Fruit fly (Drosophila melanogaster) whole organism, embryonic: Measurements from ENCODE around the gene feo.

Experiments used
- ATbp ChIP-seq: fragments of 200-800 bp; sonication (Bioruptor generic); optimal IDR thresholded peaks from 2 replicates; lab custom pipeline; 2017; ENCODE audit warnings: missing biosample characterization, mild to moderate bottlenecking, missing genetic modification characterization, missing genetic modification reagents
- Asciz ChIP-seq: fragments of 200-800 bp; sonication (Bioruptor generic); optimal IDR thresholded peaks from 2 replicates; lab custom pipeline; 2017; ENCODE audit warnings: missing biosample characterization, mild to moderate bottlenecking, missing genetic modification characterization, missing genetic modification reagents
- CG10267 ChIP-seq: fragments of 200-800 bp; sonication (Bioruptor generic); optimal IDR thresholded peaks from 2 replicates; lab custom pipeline; 2018; ENCODE audit warnings: missing biosample characterization, mild to moderate bottlenecking, missing genetic modification characterization, moderate library complexity
- CG10366 ChIP-seq: fragments of 200-800 bp; sonication (Bioruptor generic); IDR thresholded peaks from 2 replicates; pipeline ENCODE4 v1.3.6; 2022; ENCODE audit warnings: missing biosample characterization, missing genetic modification characterization
- CG13624 ChIP-seq: fragments of 200-800 bp; sonication (Bioruptor generic); optimal IDR thresholded peaks from 2 replicates; lab custom pipeline; 2016; ENCODE audit warnings: missing biosample characterization, missing genetic modification characterization
- CG14965 ChIP-seq: fragments of 200-800 bp; sonication (Bioruptor generic); optimal IDR thresholded peaks from 2 replicates; lab custom pipeline; 2016; ENCODE audit warnings: missing biosample characterization, missing genetic modification characterization, borderline replicate concordance
- CG17359 ChIP-seq: fragments of 200-800 bp; sonication (Bioruptor generic); optimal IDR thresholded peaks from 3 replicates; lab custom pipeline; 2018; ENCODE audit warnings: missing biosample characterization, mild to moderate bottlenecking, missing genetic modification characterization, moderate library complexity
- CG17802 ChIP-seq: fragments of 200-800 bp; sonication (Bioruptor generic); optimal IDR thresholded peaks from 2 replicates; lab custom pipeline; 2018; ENCODE audit warnings: missing biosample characterization, mild to moderate bottlenecking, missing genetic modification characterization, moderate library complexity
- CG17829 ChIP-seq: fragments of 200-800 bp; optimal IDR thresholded peaks from 2 replicates; lab custom pipeline; 2019; ENCODE audit warnings: missing biosample characterization, mild to moderate bottlenecking, missing genetic modification characterization, moderate library complexity
- CG1792 ChIP-seq: fragments of 200-800 bp; sonication (Bioruptor generic); optimal IDR thresholded peaks from 2 replicates; lab custom pipeline; 2016; ENCODE audit warnings: missing biosample characterization, missing genetic modification characterization
- CG2712 ChIP-seq: fragments of 200-800 bp; optimal IDR thresholded peaks from 3 replicates; lab custom pipeline; 2019; ENCODE audit warnings: missing biosample characterization, mild to moderate bottlenecking, missing genetic modification characterization, moderate library complexity
- CG2875 ChIP-seq: fragments of 200-800 bp; sonication (Bioruptor generic); optimal IDR thresholded peaks from 2 replicates; lab custom pipeline; 2017; ENCODE audit warnings: missing biosample characterization, mild to moderate bottlenecking, missing genetic modification characterization, missing genetic modification reagents
- CG30431 ChIP-seq: fragments of 200-800 bp; sonication (Bioruptor generic); optimal IDR thresholded peaks from 2 replicates; lab custom pipeline; 2017; ENCODE audit warnings: missing biosample characterization, missing genetic modification characterization
- CG3726 ChIP-seq: fragments of 200-800 bp; sonication (Bioruptor generic); IDR thresholded peaks from 3 replicates; pipeline ENCODE4, ENCODE4 v1.3.6; 2022; ENCODE audit warnings: missing biosample characterization, missing genetic modification characterization
- CG3838 ChIP-seq: fragments of 200-800 bp; sonication (Bioruptor generic); optimal IDR thresholded peaks from 3 replicates; lab custom pipeline; 2016; ENCODE audit warnings: missing biosample characterization, missing genetic modification characterization
- CG6254 ChIP-seq: fragments of 200-800 bp; sonication (Bioruptor generic); optimal IDR thresholded peaks from 3 replicates; lab custom pipeline; 2017; ENCODE audit warnings: mild to moderate bottlenecking, missing biosample characterization, missing genetic modification reagents, missing genetic modification characterization
- CG7357 ChIP-seq: fragments of 200-800 bp; sonication (Bioruptor generic); IDR thresholded peaks from 3 replicates; pipeline ENCODE4 v1.3.6; 2022; ENCODE audit warnings: missing biosample characterization, missing genetic modification characterization
- CG7745 ChIP-seq: fragments of 200-800 bp; sonication (Bioruptor generic); optimal IDR thresholded peaks from 2 replicates; lab custom pipeline; 2018; ENCODE audit warnings: missing biosample characterization, mild to moderate bottlenecking, missing genetic modification characterization, moderate library complexity
- CG7786 ChIP-seq: fragments of 200-800 bp; sonication (Bioruptor generic); optimal IDR thresholded peaks from 2 replicates; lab custom pipeline; 2016; ENCODE audit warnings: missing biosample characterization, missing genetic modification characterization
- CG8478 ChIP-seq: fragments of >200 bp; optimal IDR thresholded peaks from 2 replicates; lab custom pipeline; 2018
- Camta ChIP-seq: fragments of 200-800 bp; sonication (Bioruptor generic); optimal IDR thresholded peaks from 2 replicates; lab custom pipeline; 2016; ENCODE audit warnings: missing biosample characterization, missing genetic modification characterization
- CoRest ChIP-seq: fragments of 200-800 bp; sonication (Bioruptor generic); optimal IDR thresholded peaks from 3 replicates; lab custom pipeline; 2018; ENCODE audit warnings: missing biosample characterization, mild to moderate bottlenecking, missing genetic modification characterization, moderate library complexity
- Doc2 ChIP-seq: fragments of 200-800 bp; sonication (Bioruptor generic); IDR thresholded peaks from 2 replicates; pipeline ENCODE4 v1.3.6; 2022; ENCODE audit warnings: missing biosample characterization, missing genetic modification characterization
- E2f2 ChIP-seq: fragments of 200-800 bp; sonication (Bioruptor generic); IDR thresholded peaks from 2 replicates; pipeline ENCODE4 v1.3.6; 2022; ENCODE audit warnings: missing biosample characterization, missing genetic modification characterization
- HLHmδ ChIP-seq: fragments of 200-800 bp; sonication (Bioruptor generic); optimal IDR thresholded peaks from 2 replicates; lab custom pipeline; 2018; ENCODE audit warnings: missing biosample characterization, mild to moderate bottlenecking, missing genetic modification characterization, moderate library complexity
- Hmr ChIP-seq: fragments of 200-800 bp; sonication (Bioruptor generic); optimal IDR thresholded peaks from 3 replicates; lab custom pipeline; 2017; ENCODE audit warnings: mild to moderate bottlenecking, missing biosample characterization, missing genetic modification reagents, missing genetic modification characterization
- Mad ChIP-seq: fragments of 200-800 bp; sonication (Bioruptor generic); optimal IDR thresholded peaks from 2 replicates; lab custom pipeline; 2016; ENCODE audit warnings: missing biosample characterization, missing genetic modification characterization
- Ptx1 ChIP-seq: fragments of 200-800 bp; sonication (Bioruptor generic); IDR thresholded peaks from 2 replicates; pipeline ENCODE4 v1.3.6; 2022; ENCODE audit warnings: missing biosample characterization, missing genetic modification characterization
- Sin3A ChIP-seq: fragments of >200 bp; optimal IDR thresholded peaks from 2 replicates; lab custom pipeline; 2018
- Usf ChIP-seq: fragments of 200-800 bp; sonication (Bioruptor generic); optimal IDR thresholded peaks from 2 replicates; lab custom pipeline; 2017; ENCODE audit warnings: missing genotype, missing biosample characterization, missing genetic modification characterization
- ac ChIP-seq: fragments of 200-800 bp; sonication (Bioruptor generic); optimal IDR thresholded peaks from 3 replicates; lab custom pipeline; 2017; ENCODE audit warnings: missing biosample characterization, mild to moderate bottlenecking, missing genetic modification characterization
- al ChIP-seq: fragments of 200-800 bp; sonication (Bioruptor generic); IDR thresholded peaks from 2 replicates; pipeline ENCODE4 v1.3.6; 2022; ENCODE audit warnings: missing biosample characterization, missing genetic modification characterization
- amos ChIP-seq: fragments of 200-800 bp; sonication (Bioruptor generic); IDR thresholded peaks from 2 replicates; pipeline ENCODE4 v1.3.6; 2022; ENCODE audit warnings: missing biosample characterization, missing genetic modification characterization; ENCODE audit not compliant: partially characterized antibody
- chif ChIP-seq, 2 experiments: fragments of 200-800 bp; sonication (Bioruptor generic); optimal IDR thresholded peaks; 3 replicates each; lab custom pipeline; 2016; ENCODE audit warnings: missing biosample characterization in 2 of 2, missing genetic modification characterization in 2 of 2
- dati ChIP-seq: fragments of 200-800 bp; sonication (Bioruptor generic); IDR thresholded peaks from 2 replicates; pipeline ENCODE4 v1.3.6; 2022; ENCODE audit warnings: missing biosample characterization, missing genetic modification characterization
- dpn ChIP-seq, 2 experiments: fragments of 200-800 bp; sonication (Bioruptor generic); optimal IDR thresholded peaks; 3 replicates each; lab custom pipeline; 2016; ENCODE audit warnings: missing biosample characterization in 2 of 2, missing genetic modification characterization in 2 of 2
- fd3F ChIP-seq: fragments of 200-800 bp; sonication (Bioruptor generic); optimal IDR thresholded peaks from 2 replicates; lab custom pipeline; 2018; ENCODE audit warnings: missing biosample characterization, mild to moderate bottlenecking, missing genetic modification characterization, moderate library complexity
- gem ChIP-seq: fragments of 200-800 bp; sonication (Bioruptor generic); optimal IDR thresholded peaks from 2 replicates; lab custom pipeline; 2019; ENCODE audit warnings: missing biosample characterization, mild to moderate bottlenecking, missing genetic modification characterization, moderate library complexity
- ham ChIP-seq: fragments of 200-800 bp; sonication (Bioruptor generic); IDR thresholded peaks from 2 replicates; pipeline ENCODE4 v1.3.6; 2022; ENCODE audit warnings: missing biosample characterization, missing genetic modification characterization
- hb ChIP-seq: fragments of 200-800 bp; sonication (Bioruptor generic); IDR thresholded peaks from 3 replicates; pipeline ENCODE4 v1.3.6; 2022; ENCODE audit warnings: missing biosample characterization, missing genetic modification characterization; ENCODE audit not compliant: partially characterized antibody
- knrl ChIP-seq: fragments of 200-800 bp; sonication (Bioruptor generic); IDR thresholded peaks from 3 replicates; pipeline ENCODE4 v1.3.6; 2022; ENCODE audit warnings: missing biosample characterization, missing genetic modification characterization; ENCODE audit not compliant: partially characterized antibody
- lov ChIP-seq, 2 experiments: fragments of 200-800 bp in 1 of 2; fragments of >200 bp in 1 of 2; sonication (Bioruptor generic) in 1 of 2; IDR thresholded peaks in 1 of 2; optimal IDR thresholded peaks in 1 of 2; 2 replicates in 1 of 2; 3 replicates in 1 of 2; pipeline versions ENCODE4 v1.3.6 to Lab custom; 2017 to 2022; ENCODE audit warnings: missing biosample characterization in 1 of 2, missing genetic modification characterization in 1 of 2
- pum ChIP-seq: fragments of 200-800 bp; sonication (Bioruptor generic); optimal IDR thresholded peaks from 2 replicates; lab custom pipeline; 2016; ENCODE audit warnings: missing biosample characterization, missing genetic modification characterization
- scrt ChIP-seq: fragments of 200-800 bp; sonication (Bioruptor generic); optimal IDR thresholded peaks from 2 replicates; lab custom pipeline; 2018; ENCODE audit warnings: missing biosample characterization, mild to moderate bottlenecking, missing genetic modification characterization, moderate library complexity
- sd ChIP-seq: fragments of 200-800 bp; sonication (Bioruptor generic); optimal IDR thresholded peaks from 3 replicates; lab custom pipeline; 2018; ENCODE audit warnings: missing biosample characterization, mild to moderate bottlenecking, missing genetic modification characterization, moderate library complexity
- sens ChIP-seq: fragments of 200-800 bp; sonication (Bioruptor generic); peaks from one replicate; lab custom pipeline; 2016; ENCODE audit warnings: missing biosample characterization, missing genetic modification characterization
- seq ChIP-seq: fragments of 200-800 bp; sonication (Bioruptor generic); IDR thresholded peaks from 2 replicates; pipeline ENCODE4 v1.3.6; 2022; ENCODE audit warnings: missing biosample characterization, missing genetic modification characterization
- sqz ChIP-seq: fragments of 200-800 bp; sonication (Bioruptor generic); optimal IDR thresholded peaks from 3 replicates; lab custom pipeline; 2018; ENCODE audit warnings: missing biosample characterization, mild to moderate bottlenecking, missing genetic modification characterization
- z ChIP-seq: fragments of 200-800 bp; sonication (Bioruptor generic); IDR thresholded peaks from 3 replicates; pipeline ENCODE4 v1.3.6; 2022; ENCODE audit warnings: missing biosample characterization, missing genetic modification characterization

Gene feo

DNA sequence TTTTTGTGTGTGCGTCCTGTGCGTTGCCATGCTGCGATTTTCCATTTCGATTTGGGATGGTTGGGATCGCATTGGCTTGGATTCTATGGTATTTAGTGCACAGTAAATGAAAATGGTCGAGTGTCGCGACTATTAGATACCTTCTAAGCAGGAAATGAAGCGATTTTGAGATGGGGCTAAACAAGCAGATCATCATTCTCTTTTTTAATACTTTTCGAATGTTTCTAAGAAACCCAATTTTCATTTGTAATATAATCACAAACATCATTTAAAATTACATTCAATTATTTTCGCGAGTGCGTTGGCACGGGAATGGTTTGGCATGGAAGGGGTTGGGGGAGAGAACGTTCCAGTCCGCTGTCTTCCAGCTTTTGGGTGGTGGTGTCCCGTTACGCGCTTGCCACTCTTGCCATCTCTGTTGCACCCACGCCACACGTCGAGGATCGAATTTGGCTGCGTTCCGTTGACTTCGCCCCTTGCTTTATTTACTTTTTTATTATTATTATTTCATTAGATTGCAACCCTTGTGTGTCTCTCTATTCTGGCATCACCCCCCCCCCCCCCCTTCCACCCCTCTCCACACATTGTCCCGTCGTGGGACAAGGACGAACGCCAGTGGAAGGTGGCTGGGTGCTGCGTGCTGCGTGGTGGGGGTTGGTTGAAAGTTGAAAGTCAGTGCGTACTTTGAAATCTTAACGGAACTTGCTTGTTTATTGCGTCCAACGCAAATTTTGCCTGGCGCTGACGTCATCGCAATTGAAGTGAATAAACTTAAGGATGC lies 29.1 kb downstream of the feo start (continued):
- TF ChIP-seq CG6254 (GFP tag; lab: Kevin White, UChicago): peak; percentile 54
- no peak for TF ChIP-seq Doc2 (GFP tag; lab: Robert Waterston, UW)
- TF ChIP-seq CG17359 (tag; lab: Kevin White, UChicago): peak; percentile 36
- no peak for TF ChIP-seq fd3F
- TF ChIP-seq lov (optimal IDR thresholded peaks at IDR 0.05; lab: Kevin White, UChicago): no peak
- TF ChIP-seq lov (GFP tag; IDR thresholded peaks at IDR 0.05; lab: Robert Waterston, UW): no peak
- no peak for TF ChIP-seq Asciz (GFP tag; lab: Kevin White, UChicago)
- no peak for TF ChIP-seq Hmr (GFP tag; lab: Kevin White, UChicago)
- no peak for TF ChIP-seq knrl (GFP tag; lab: Robert Waterston, UW)
- TF ChIP-seq CG14965 (GFP tag; lab: Kevin White, UChicago): no peak
- peak; percentile 23; the same call in 1 of the 2 replicates for TF ChIP-seq CG10366 (GFP tag; lab: Robert Waterston, UW)
- TF ChIP-seq CG2875 (GFP tag; lab: Kevin White, UChicago): peak; percentile 28
- TF ChIP-seq CG2712 (tag; lab: Kevin White, UChicago): peak; percentile 78
- no peak for TF ChIP-seq Mad (GFP tag; lab: Kevin White, UChicago)
- peak in 1 of 2 experiments; percentile 62 for TF ChIP-seq chif (GFP tag; optimal IDR thresholded peaks at IDR 0.05; lab: Kevin White, UChicago)
- TF ChIP-seq CG7357 (GFP tag; lab: Robert Waterston, UW): no peak
- peak; percentile 11 for TF ChIP-seq CG17802
- TF ChIP-seq CG3726 (GFP tag; lab: Robert Waterston, UW): no peak
- no peak for TF ChIP-seq E2f2 (GFP tag; lab: Robert Waterston, UW)
- no peak for TF ChIP-seq Ptx1 (GFP tag; lab: Robert Waterston, UW)
- TF ChIP-seq dpn (GFP tag; optimal IDR thresholded peaks at IDR 0.05; lab: Kevin White, UChicago): peak in 1 of 2 experiments; percentile 34
- no peak for TF ChIP-seq al (GFP tag; lab: Robert Waterston, UW)
- peak; percentile 31 for TF ChIP-seq CG13624 (GFP tag; lab: Kevin White, UChicago)
- no peak for TF ChIP-seq sqz (GFP tag; lab: Kevin White, UChicago)
- TF ChIP-seq Camta: no peak
- peak; percentile 95 for TF ChIP-seq sens (GFP tag; lab: Kevin White, UChicago)
- no peak for TF ChIP-seq ac (GFP tag; lab: Kevin White, UChicago)
- TF ChIP-seq HLHmδ (GFP tag; lab: Kevin White, UChicago): no peak
- no peak for TF ChIP-seq Sin3A (lab: Kevin White, UChicago)
- no peak for TF ChIP-seq ham (GFP tag; lab: Robert Waterston, UW)
- peak; percentile 69 for TF ChIP-seq gem (tag; lab: Kevin White, UChicago)
- TF ChIP-seq CG17829 (tag; lab: Kevin White, UChicago): peak; percentile 41
- TF ChIP-seq CG1792 (GFP tag; lab: Kevin White, UChicago): no peak
- peak; percentile 49 for TF ChIP-seq ATbp (GFP tag; lab: Kevin White, UChicago)
- TF ChIP-seq dati: no peak
- peak; percentile 45 for TF ChIP-seq CoRest (tag; lab: Kevin White, UChicago)
- TF ChIP-seq seq (GFP tag; lab: Robert Waterston, UW): no peak
- peak; percentile 45 for TF ChIP-seq CG10267
- TF ChIP-seq CG3838 (GFP tag; lab: Kevin White, UChicago): no peak
- no peak for TF ChIP-seq sd (tag; lab: Kevin White, UChicago)
- TF ChIP-seq CG7786 (GFP tag; lab: Kevin White, UChicago): peak; percentile 10
- TF ChIP-seq pum (GFP tag; lab: Kevin White, UChicago): no peak
- TF ChIP-seq CG30431 (GFP tag; lab: Kevin White, UChicago): peak; percentile 29
- TF ChIP-seq Usf: no peak
- TF ChIP-seq z (GFP tag; lab: Robert Waterston, UW): no peak
- no peak for TF ChIP-seq hb (GFP tag; lab: Robert Waterston, UW)
- no peak for TF ChIP-seq amos (GFP tag; lab: Robert Waterston, UW)
- peak; percentile 17 for TF ChIP-seq scrt (GFP tag; lab: Kevin White, UChicago)
- TF ChIP-seq CG7745 (tag; lab: Kevin White, UChicago): no peak
- TF ChIP-seq CG8478 (lab: Kevin White, UChicago): no peak
